Worm (Caenorhabditis elegans) whole organism, young adult: ENCODE results near the gene apb-1.

Experiments
- B0019.2 ChIP-seq: fragments of 200-800 bp; sonication (Bioruptor generic); conservative IDR thresholded peaks from 2 replicates; pipeline ENCODE4 v1.3.6; 2022; ENCODE audit warnings: missing genetic modification reagents, missing genetic modification characterization, missing compliant biosample characterization
- F57A8.1 ChIP-seq: fragments of 200-800 bp; sonication (Bioruptor generic); optimal IDR thresholded peaks from 2 replicates; lab custom pipeline; 2018; ENCODE audit warnings: mild to moderate bottlenecking, missing genetic modification characterization, moderate library complexity, missing compliant biosample characterization
- chd-7 ChIP-seq: sonication (generic microtip); optimal IDR thresholded peaks from 2 replicates; lab custom pipeline; 2016; ENCODE audit warnings: mild to moderate bottlenecking, missing genetic modification characterization, moderate library complexity, missing compliant biosample characterization
- egrh-3 ChIP-seq: fragments of 200-800 bp; sonication (Bioruptor generic); IDR thresholded peaks from 2 replicates; pipeline ENCODE4 v1.3.6; 2022; ENCODE audit warnings: missing genetic modification reagents, missing genetic modification characterization, missing compliant biosample characterization
- hsf-1 ChIP-seq: fragments of 200-800 bp; sonication (Bioruptor generic); IDR thresholded peaks from 2 replicates; pipeline ENCODE4 v1.3.6; 2022; ENCODE audit warnings: missing genetic modification reagents, missing genetic modification characterization, missing compliant biosample characterization
- madf-8 ChIP-seq: fragments of 200-800 bp; sonication (Bioruptor generic); conservative IDR thresholded peaks from 2 replicates; pipeline ENCODE4 v1.3.6; 2022; ENCODE audit warnings: missing genetic modification reagents, missing genetic modification characterization, missing compliant biosample characterization

- TF ChIP-seq hsf-1 (GFP tag; lab: Robert Waterston, UW): no peak
- TF ChIP-seq B0019.2 (GFP tag; lab: Robert Waterston, UW): no peak
- no peak for TF ChIP-seq F57A8.1 (GFP tag; lab: Kevin White, UChicago)
- no peak for TF ChIP-seq madf-8 (GFP tag; lab: Robert Waterston, UW)
- no peak for TF ChIP-seq chd-7 (tag; lab: Kevin White, UChicago)
- peak; percentile 64; the same call in 1 of the 2 replicates for TF ChIP-seq egrh-3 (GFP tag; lab: Robert Waterston, UW)
Measured at ce11 chrIII:2535122-2535521, 61.7 kb downstream of the apb-1 start.
